Worm (Caenorhabditis elegans) whole organism, L1 larva: ENCODE data around the gene C43H6.12.
A peak's percentile ranks its signal among the peaks of the same experiment; 100 is the strongest.

Experiments
- ceh-82 ChIP-seq, 3 experiments: fragments of 150-350 bp in 1 of 3; sonication (generic microtip) in 2 of 3; optimal IDR thresholded peaks; 2 replicates each; lab custom pipeline; 2014 to 2017; ENCODE audit warnings: missing biosample characterization in 3 of 3, missing genetic modification characterization in 3 of 3
- ces-1 ChIP-seq: fragments of 150-350 bp; optimal IDR thresholded peaks from 2 replicates; lab custom pipeline; 2014; ENCODE audit warnings: missing biosample characterization, missing genetic modification reagents, missing genetic modification characterization
- dpl-1 ChIP-seq, 3 experiments: fragments of 150-350 bp in 2 of 3; sonication (generic microtip) in 1 of 3; optimal IDR thresholded peaks; 2 replicates each; lab custom pipeline; 2014 to 2017; ENCODE audit warnings: missing biosample characterization in 3 of 3, missing genetic modification characterization in 3 of 3, missing genetic modification reagents in 3 of 3
- efl-1 ChIP-seq, 4 experiments: fragments of 150-350 bp; optimal IDR thresholded peaks in 3 of 4; peaks in 1 of 4; 1 replicate in 1 of 4; 2 replicates in 3 of 4; lab custom pipeline; 2014; ENCODE audit warnings: missing biosample characterization in 2 of 4, missing genetic modification characterization in 2 of 4, missing genetic modification reagents in 2 of 4
- egl-13 ChIP-seq: sonication (generic microtip); optimal IDR thresholded peaks from 2 replicates; lab custom pipeline; 2016; ENCODE audit warnings: missing genotype, missing genetic modification reagents, missing genetic modification characterization, missing compliant biosample characterization
- egl-27 ChIP-seq, 2 experiments: fragments of 150-350 bp in 1 of 2; sonication (generic microtip); optimal IDR thresholded peaks; 3 replicates each; lab custom pipeline; 2017 to 2018; ENCODE audit warnings: missing biosample characterization in 2 of 2, missing genetic modification characterization in 2 of 2, missing genetic modification reagents in 2 of 2
- fkh-10 ChIP-seq: sonication (generic microtip); optimal IDR thresholded peaks from 2 replicates; lab custom pipeline; 2017; ENCODE audit warnings: missing biosample characterization, missing genetic modification reagents, missing genetic modification characterization
- fkh-8 ChIP-seq: sonication (generic microtip); optimal IDR thresholded peaks from 2 replicates; lab custom pipeline; 2016; ENCODE audit warnings: mild to moderate bottlenecking, missing genetic modification characterization, missing compliant biosample characterization
- hlh-17 ChIP-seq: fragments of 200-800 bp; sonication (Bioruptor generic); optimal IDR thresholded peaks from 2 replicates; lab custom pipeline; 2018; ENCODE audit warnings: missing genetic modification characterization, mild to moderate bottlenecking, missing compliant biosample characterization, moderate library complexity, borderline replicate concordance
- isw-1 ChIP-seq: fragments of 200-800 bp; sonication (Bioruptor generic); IDR thresholded peaks from 2 replicates; pipeline ENCODE4 v1.3.6; 2022; ENCODE audit warnings: missing genetic modification characterization, missing compliant biosample characterization
- jun-1 ChIP-seq: fragments of 150-350 bp; optimal IDR thresholded peaks from 2 replicates; lab custom pipeline; 2014; ENCODE audit warnings: missing biosample characterization, missing genetic modification reagents, missing genetic modification characterization
- lin-14 ChIP-seq: fragments of 200-800 bp; sonication (Bioruptor generic); optimal IDR thresholded peaks from 2 replicates; lab custom pipeline; 2018; ENCODE audit warnings: mild to moderate bottlenecking, missing genetic modification characterization, moderate library complexity, missing compliant biosample characterization
- mep-1 ChIP-seq: fragments of 150-350 bp; optimal IDR thresholded peaks from 2 replicates; lab custom pipeline; 2014; ENCODE audit warnings: missing biosample characterization, missing genetic modification characterization
- nhr-12 ChIP-seq: sonication (generic microtip); optimal IDR thresholded peaks from 2 replicates; lab custom pipeline; 2017; ENCODE audit warnings: missing biosample characterization, missing genetic modification characterization
- nhr-20 ChIP-seq: sonication (generic microtip); optimal IDR thresholded peaks from 2 replicates; lab custom pipeline; 2016; ENCODE audit warnings: mild to moderate bottlenecking, missing genetic modification characterization, missing compliant biosample characterization
- nhr-47 ChIP-seq: sonication (generic microtip); optimal IDR thresholded peaks from 2 replicates; lab custom pipeline; 2016; ENCODE audit warnings: mild to moderate bottlenecking, missing genetic modification characterization, moderate library complexity, missing compliant biosample characterization
- nhr-71 ChIP-seq: sonication (generic microtip); optimal IDR thresholded peaks from 2 replicates; lab custom pipeline; 2016; ENCODE audit warnings: mild to moderate bottlenecking, missing genetic modification characterization, moderate library complexity, missing compliant biosample characterization
- nhr-76 ChIP-seq: sonication (generic microtip); optimal IDR thresholded peaks from 2 replicates; lab custom pipeline; 2017; ENCODE audit warnings: missing biosample characterization, missing genetic modification characterization
- nhr-84 ChIP-seq: sonication (generic microtip); optimal IDR thresholded peaks from 2 replicates; lab custom pipeline; 2017; ENCODE audit warnings: missing biosample characterization, missing genetic modification characterization
- rnt-1 ChIP-seq: sonication (generic microtip); optimal IDR thresholded peaks from 2 replicates; lab custom pipeline; 2016; ENCODE audit warnings: mild to moderate bottlenecking, missing genetic modification characterization, moderate library complexity, missing compliant biosample characterization
- sox-4 ChIP-seq: sonication (generic microtip); optimal IDR thresholded peaks from 2 replicates; lab custom pipeline; 2016; ENCODE audit warnings: missing genetic modification characterization, missing compliant biosample characterization
- tbx-2 ChIP-seq: sonication (generic microtip); optimal IDR thresholded peaks from 2 replicates; lab custom pipeline; 2016; ENCODE audit warnings: missing genetic modification characterization, missing compliant biosample characterization
- tlp-1 ChIP-seq: fragments of 150-350 bp; optimal IDR thresholded peaks from 2 replicates; lab custom pipeline; 2014; ENCODE audit warnings: missing biosample characterization, missing genetic modification characterization
- unc-30 ChIP-seq: sonication (generic microtip); optimal IDR thresholded peaks from 2 replicates; lab custom pipeline; 2017; ENCODE audit warnings: missing biosample characterization, missing genetic modification characterization
- unc-86 ChIP-seq: sonication (generic microtip); optimal IDR thresholded peaks from 2 replicates; lab custom pipeline; 2016; ENCODE audit warnings: missing genetic modification characterization, missing compliant biosample characterization
- vab-15 ChIP-seq: sonication (generic microtip); optimal IDR thresholded peaks from 2 replicates; lab custom pipeline; 2017; ENCODE audit warnings: missing genotype, mild to moderate bottlenecking, missing genetic modification characterization, missing compliant biosample characterization
- ztf-4 ChIP-seq: fragments of 150-350 bp; optimal IDR thresholded peaks from 2 replicates; lab custom pipeline; 2014; ENCODE audit warnings: missing biosample characterization, missing genetic modification characterization

C43H6.12 gene

DNA sequence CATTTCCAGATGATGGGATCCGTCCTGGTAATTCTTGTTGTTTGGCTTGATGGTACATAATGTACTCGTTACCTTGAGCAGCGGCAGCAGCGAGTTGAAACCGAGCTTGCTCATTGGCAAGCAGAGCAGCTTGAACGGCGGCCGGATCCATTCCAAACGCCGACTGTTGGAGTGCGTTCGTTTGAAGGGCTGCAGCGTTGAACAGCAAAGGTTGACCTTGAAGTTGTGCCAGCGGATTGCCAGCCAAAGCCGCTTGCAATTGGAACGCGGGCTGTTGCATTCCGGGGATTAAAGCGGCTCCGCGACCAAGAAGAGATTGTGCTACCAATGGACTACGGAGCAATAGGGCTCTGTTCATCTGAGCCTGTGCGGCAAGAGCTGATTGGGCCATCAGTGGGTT, 36.8 kb downstream of the C43H6.12 start:
- TF ChIP-seq efl-1 (optimal IDR thresholded peaks at IDR 0.05; lab: Kevin White, UChicago) (no peak), efl-1 (GFP tag; optimal IDR thresholded peaks at IDR 0.05 in 1 of 2; lab: Kevin White, UChicago) (peak in 1 of 2 experiments; percentile 12), dpl-1 (GFP tag; optimal IDR thresholded peaks at IDR 0.05; lab: Kevin White, UChicago) (no peak)
- TF ChIP-seq, all 84 proteins: peak for 1

DNA sequence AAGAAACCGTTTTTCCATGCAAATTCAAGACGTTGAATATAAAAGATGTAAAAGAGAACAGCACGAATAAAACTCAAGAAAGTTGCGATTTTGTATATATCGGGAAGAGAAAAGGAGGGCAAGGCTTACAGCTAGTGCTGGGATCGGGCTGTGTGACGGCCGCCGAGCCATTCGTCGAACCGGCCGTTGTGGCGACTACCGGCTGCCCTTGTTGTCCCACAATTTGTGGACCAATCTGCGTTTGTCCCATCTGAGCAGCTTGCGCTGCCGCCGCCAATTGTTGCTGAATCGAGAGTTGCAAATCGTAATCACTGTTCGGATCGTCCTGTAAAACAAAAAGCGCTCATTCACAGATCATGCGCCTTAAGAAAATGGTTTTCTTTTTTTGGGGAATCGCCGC, 37.8 kb downstream of the C43H6.12 start:
- TF ChIP-seq mep-1 (tag; lab: Kevin White, UChicago): no peak
- no peak for TF ChIP-seq unc-30 (tag; lab: Kevin White, UChicago)
- TF ChIP-seq jun-1 (tag; lab: Kevin White, UChicago): no peak
- TF ChIP-seq isw-1: no peak
- TF ChIP-seq nhr-71 (tag; lab: Kevin White, UChicago): no peak
- no peak for TF ChIP-seq fkh-8 (tag; lab: Kevin White, UChicago)
- no peak for TF ChIP-seq tbx-2
- TF ChIP-seq hlh-17: no peak
- TF ChIP-seq nhr-20: no peak
- no peak for TF ChIP-seq ces-1 (GFP tag; lab: Kevin White, UChicago)
- no peak for TF ChIP-seq sox-4 (tag; lab: Kevin White, UChicago)
- TF ChIP-seq tlp-1 (tag; lab: Kevin White, UChicago): no peak
- no peak for TF ChIP-seq nhr-76

DNA sequence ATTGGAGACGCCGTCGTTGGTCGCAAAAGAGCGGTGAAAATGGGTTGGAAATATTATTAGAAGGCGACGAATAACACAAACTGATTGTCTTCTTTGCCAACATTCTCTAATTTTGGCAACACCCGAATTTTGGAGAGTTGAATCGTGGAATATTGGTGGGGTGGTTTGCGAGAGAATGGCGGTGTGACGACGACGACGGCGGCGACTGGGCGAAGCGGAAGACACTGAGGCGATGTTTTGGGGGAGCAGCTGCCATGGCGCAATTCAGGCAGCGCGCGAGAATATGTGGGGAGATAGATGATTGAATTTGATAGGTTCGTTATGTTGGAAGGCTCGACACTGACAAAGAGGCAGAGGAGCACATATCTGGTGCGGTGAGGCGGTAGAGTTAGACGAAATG, 41.6 kb downstream of the C43H6.12 start:
- TF ChIP-seq lin-14 (GFP tag; lab: Kevin White, UChicago) (peak; percentile 12), egl-27 (tag; optimal IDR thresholded peaks at IDR 0.05; lab: Kevin White, UChicago) (no peak)

DNA sequence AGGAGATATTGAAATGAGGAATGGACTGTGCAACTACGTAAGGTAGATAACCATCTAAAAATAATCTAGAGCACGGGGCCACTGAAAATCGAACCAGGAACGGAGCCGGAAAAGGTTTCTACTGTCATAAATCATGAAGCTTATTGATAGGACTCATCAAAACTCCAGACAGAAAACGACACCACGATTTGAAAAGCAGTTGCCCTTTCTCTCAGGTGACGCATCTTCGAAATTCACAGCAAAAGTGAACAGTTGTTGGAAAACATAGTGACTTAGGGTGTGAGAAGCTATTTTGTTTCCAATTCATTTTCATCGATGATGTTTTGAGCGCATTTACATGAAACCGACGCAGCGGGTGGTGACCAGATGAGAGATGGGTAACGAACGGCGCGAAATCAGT, 42.9 kb downstream of the C43H6.12 start:
- peak; percentile 29 for TF ChIP-seq lin-14 (GFP tag; lab: Kevin White, UChicago)
- no peak for TF ChIP-seq nhr-84 (tag; lab: Kevin White, UChicago)
- TF ChIP-seq nhr-71 (tag; lab: Kevin White, UChicago): peak; percentile 24
- TF ChIP-seq egl-13 (tag; lab: Kevin White, UChicago): no peak
- peak; percentile 53 for TF ChIP-seq rnt-1 (tag; lab: Kevin White, UChicago)

DNA sequence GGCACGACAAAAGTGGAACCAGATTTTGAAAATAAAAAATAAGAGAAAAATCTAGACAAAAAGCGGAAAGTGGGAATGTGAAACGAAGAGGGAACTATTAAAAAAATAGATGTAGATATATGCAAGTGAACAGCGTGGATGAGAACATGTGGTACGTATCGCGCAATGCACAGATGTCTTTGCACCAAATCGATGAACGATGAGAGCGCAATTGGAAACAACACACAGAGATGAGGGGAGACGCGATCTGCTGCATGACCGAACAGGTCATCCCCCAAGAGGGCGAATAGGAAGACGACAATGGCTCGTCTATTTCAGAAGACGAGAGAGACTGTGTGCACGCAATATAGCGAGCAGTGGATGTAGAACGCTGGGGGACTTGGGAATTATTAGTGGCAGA, 43.3 kb downstream of the C43H6.12 start:
- TF ChIP-seq nhr-12 (tag; lab: Kevin White, UChicago) (no peak), efl-1 (optimal IDR thresholded peaks at IDR 0.05; lab: Kevin White, UChicago) (no peak), efl-1 (GFP tag; optimal IDR thresholded peaks at IDR 0.05 in 1 of 2; lab: Kevin White, UChicago) (peak in 1 of 2 experiments; percentile 34)

DNA sequence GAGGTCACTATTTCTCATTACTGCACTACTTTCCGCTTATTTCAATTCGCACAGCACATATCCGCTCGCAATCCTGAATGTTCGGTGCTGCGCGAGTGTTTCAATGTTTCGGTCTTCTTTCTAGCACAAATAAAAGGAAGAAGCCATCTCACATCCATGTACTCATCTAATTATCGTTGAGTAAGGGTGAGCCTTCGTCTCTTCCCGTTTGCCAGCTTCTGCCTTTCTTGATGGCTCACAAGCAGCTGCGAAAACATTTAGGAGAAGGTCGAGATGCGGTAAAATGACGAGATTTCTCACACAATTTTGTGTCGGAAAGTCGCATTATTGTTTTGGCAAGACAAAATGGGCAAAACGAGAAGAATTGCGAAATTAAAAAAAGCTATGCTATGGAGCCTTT, 45.5 kb downstream of the C43H6.12 start:
- TF ChIP-seq ceh-82 (tag; optimal IDR thresholded peaks at IDR 0.05; lab: Kevin White, UChicago) (peak in 1 of 3 experiments; percentile 15), lin-14 (GFP tag; lab: Kevin White, UChicago) (peak; percentile 28), ces-1 (GFP tag; lab: Kevin White, UChicago) (no peak), fkh-10 (GFP tag; lab: Kevin White, UChicago) (peak; percentile 44)

DNA sequence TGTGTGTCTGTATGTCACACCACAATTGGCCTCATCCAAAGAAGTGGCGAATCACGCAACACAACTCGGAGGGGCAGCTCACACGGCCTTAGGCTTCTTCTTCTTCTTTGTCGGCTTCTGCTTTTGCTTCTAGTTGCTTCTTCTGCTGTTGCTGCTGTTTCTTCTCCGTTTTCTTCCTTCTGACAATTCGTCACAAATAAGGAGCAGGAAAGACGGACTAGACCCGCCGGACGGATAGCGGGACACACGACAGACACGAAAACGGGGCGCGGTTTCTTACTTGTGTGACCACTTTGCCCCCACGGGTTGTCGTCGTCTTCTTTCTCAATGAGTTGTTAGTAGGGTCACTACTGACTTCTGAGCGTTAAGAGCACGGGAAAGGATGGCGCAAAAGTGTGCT, 46.7 kb downstream of the C43H6.12 start:
- TF ChIP-seq ztf-4 (tag; lab: Kevin White, UChicago) (no peak), lin-14 (GFP tag; lab: Kevin White, UChicago) (peak; percentile 68), egl-13 (tag; lab: Kevin White, UChicago) (peak; percentile 7), nhr-71 (tag; lab: Kevin White, UChicago) (peak; percentile 16), vab-15 (no peak), nhr-47 (tag; lab: Kevin White, UChicago) (peak; percentile 9), ceh-82 (tag; optimal IDR thresholded peaks at IDR 0.05; lab: Kevin White, UChicago) (peak in 1 of 3 experiments; percentile 15), fkh-10 (GFP tag; lab: Kevin White, UChicago) (peak; percentile 49), unc-86 (tag; lab: Kevin White, UChicago) (peak; percentile 27)
